Worm (Caenorhabditis elegans) whole organism, midembryonic: ENCODE data around the gene C34F11.1.

Source experiments
- T22C8.4 ChIP-seq: fragments of 200-800 bp; sonication (Bioruptor generic); IDR thresholded peaks from 2 replicates; pipeline ENCODE4 v1.3.6; 2022; ENCODE audit warnings: missing genetic modification characterization, missing compliant biosample characterization
- flt-1 ChIP-seq: fragments of 200-800 bp; sonication (Bioruptor generic); IDR thresholded peaks from 2 replicates; pipeline ENCODE4 v1.3.6; 2022; ENCODE audit warnings: missing genetic modification characterization, missing compliant biosample characterization
- klf-2 ChIP-seq: fragments of 200-800 bp; sonication (Bioruptor generic); conservative IDR thresholded peaks from 2 replicates; pipeline ENCODE4 v1.3.6; 2022; ENCODE audit warnings: missing genetic modification reagents, missing genetic modification characterization, missing compliant biosample characterization
- ref-1 ChIP-seq: fragments of 200-800 bp; sonication (Bioruptor generic); conservative IDR thresholded peaks from 2 replicates; pipeline ENCODE4 v1.3.6; 2022; ENCODE audit warnings: missing genetic modification reagents, missing genetic modification characterization, missing compliant biosample characterization
- tab-1 ChIP-seq: fragments of 200-800 bp; sonication (Bioruptor generic); IDR thresholded peaks from 2 replicates; pipeline ENCODE4 v1.3.6; 2022; ENCODE audit warnings: missing genetic modification characterization, missing compliant biosample characterization

DNA sequence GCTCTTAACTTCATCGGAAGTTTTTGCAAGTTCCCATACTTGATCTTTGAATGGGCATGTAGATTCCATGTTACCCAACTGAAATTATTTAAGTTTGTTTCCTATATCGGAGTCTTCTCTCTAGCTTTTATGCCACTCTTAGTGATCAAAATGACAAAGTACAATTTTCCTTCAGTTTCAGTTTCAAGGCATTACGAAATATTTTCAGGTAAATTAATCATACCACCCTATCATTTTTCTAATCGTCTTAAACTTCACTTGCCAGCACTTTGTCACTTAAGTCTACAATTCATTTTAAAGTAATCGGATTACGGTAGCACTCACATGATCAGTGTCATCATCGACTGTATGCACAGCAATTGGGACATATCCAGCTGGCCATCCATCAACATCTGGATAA, 22.0 kb downstream of the C34F11.1 start:
- TF ChIP-seq tab-1 (GFP tag; lab: Robert Waterston, UW): no peak
- TF ChIP-seq flt-1 (GFP tag; lab: Robert Waterston, UW): no peak
- no peak for TF ChIP-seq ref-1 (GFP tag; lab: Robert Waterston, UW)
- no peak for TF ChIP-seq T22C8.4 (GFP tag; lab: Robert Waterston, UW)
- TF ChIP-seq klf-2: no peak
